Fruit fly (Drosophila melanogaster) whole organism, embryonic: ENCODE measurements around the gene Mlp84B.

ENCODE experiments used
- Abd-B ChIP-seq: fragments of 200-800 bp; sonication (Bioruptor generic); optimal IDR thresholded peaks from 2 replicates; lab custom pipeline; 2018; ENCODE audit warnings: missing biosample characterization, mild to moderate bottlenecking, missing genetic modification characterization, moderate library complexity
- Antp ChIP-seq: fragments of 200-800 bp; sonication (Bioruptor generic); optimal IDR thresholded peaks from 3 replicates; lab custom pipeline; 2016; ENCODE audit warnings: missing biosample characterization, missing genetic modification characterization
- B-H2 ChIP-seq: fragments of 200-800 bp; sonication (Bioruptor generic); optimal IDR thresholded peaks from 2 replicates; lab custom pipeline; 2018; ENCODE audit warnings: missing biosample characterization, mild to moderate bottlenecking, missing genetic modification characterization
- CG10543 ChIP-seq: fragments of 200-800 bp; sonication (Bioruptor generic); optimal IDR thresholded peaks from 3 replicates; lab custom pipeline; 2017; ENCODE audit warnings: missing biosample characterization, mild to moderate bottlenecking, missing genetic modification characterization, moderate library complexity
- CG10979 ChIP-seq: fragments of 200-800 bp; sonication (Bioruptor generic); optimal IDR thresholded peaks from 2 replicates; lab custom pipeline; 2018; ENCODE audit warnings: missing biosample characterization, mild to moderate bottlenecking, missing genetic modification characterization, moderate library complexity
- CG11085 ChIP-seq: fragments of 200-800 bp; sonication (Bioruptor generic); IDR thresholded peaks from 2 replicates; pipeline ENCODE4 v1.3.6; 2022; ENCODE audit warnings: missing biosample characterization, missing genetic modification characterization
- CG15696 ChIP-seq: fragments of 200-800 bp; sonication (Bioruptor generic); optimal IDR thresholded peaks from 2 replicates; lab custom pipeline; 2019; ENCODE audit warnings: missing biosample characterization, mild to moderate bottlenecking, missing genetic modification characterization, moderate library complexity
- CG17359 ChIP-seq: fragments of 200-800 bp; sonication (Bioruptor generic); optimal IDR thresholded peaks from 3 replicates; lab custom pipeline; 2018; ENCODE audit warnings: missing biosample characterization, mild to moderate bottlenecking, missing genetic modification characterization, moderate library complexity
- CG17802 ChIP-seq: fragments of 200-800 bp; sonication (Bioruptor generic); optimal IDR thresholded peaks from 2 replicates; lab custom pipeline; 2018; ENCODE audit warnings: missing biosample characterization, mild to moderate bottlenecking, missing genetic modification characterization, moderate library complexity
- CG17912 ChIP-seq: fragments of 200-800 bp; sonication (Bioruptor generic); optimal IDR thresholded peaks from 2 replicates; lab custom pipeline; 2018; ENCODE audit warnings: missing biosample characterization, mild to moderate bottlenecking, missing genetic modification characterization
- CG18619 ChIP-seq: fragments of 200-800 bp; sonication (Bioruptor generic); optimal IDR thresholded peaks from 3 replicates; lab custom pipeline; 2017; ENCODE audit warnings: missing biosample characterization, mild to moderate bottlenecking, missing genetic modification characterization
- CG2199 ChIP-seq: fragments of 200-800 bp; sonication (Bioruptor generic); IDR thresholded peaks from 3 replicates; pipeline ENCODE4 v1.3.6; 2022; ENCODE audit warnings: missing biosample characterization, missing genetic modification characterization
- CG2202 ChIP-seq: fragments of 200-800 bp; sonication (Bioruptor generic); optimal IDR thresholded peaks from 2 replicates; lab custom pipeline; 2018; ENCODE audit warnings: missing biosample characterization, mild to moderate bottlenecking, missing genetic modification characterization
- CG30431 ChIP-seq: fragments of 200-800 bp; sonication (Bioruptor generic); optimal IDR thresholded peaks from 2 replicates; lab custom pipeline; 2017; ENCODE audit warnings: missing biosample characterization, missing genetic modification characterization
- CG34422 ChIP-seq: fragments of 200-800 bp; sonication (Bioruptor generic); IDR thresholded peaks from 3 replicates; pipeline ENCODE4 v1.3.6; 2022; ENCODE audit warnings: missing biosample characterization, missing genetic modification characterization
- CG3838 ChIP-seq: fragments of 200-800 bp; sonication (Bioruptor generic); optimal IDR thresholded peaks from 3 replicates; lab custom pipeline; 2016; ENCODE audit warnings: missing biosample characterization, missing genetic modification characterization
- CG3847 ChIP-seq: fragments of 200-800 bp; sonication (Bioruptor generic); IDR thresholded peaks from 2 replicates; pipeline ENCODE4 v1.3.6; 2022; ENCODE audit warnings: missing biosample characterization, missing genetic modification characterization
- CG42726 ChIP-seq: fragments of 200-800 bp; sonication (Bioruptor generic); IDR thresholded peaks from 2 replicates; pipeline ENCODE4 v1.3.6; 2022; ENCODE audit warnings: missing biosample characterization, missing genetic modification characterization; ENCODE audit not compliant: partially characterized antibody
- CG6765 ChIP-seq: fragments of 200-800 bp; sonication (Bioruptor generic); optimal IDR thresholded peaks from 3 replicates; lab custom pipeline; 2017; ENCODE audit warnings: missing biosample characterization, mild to moderate bottlenecking, missing genetic modification characterization
- CG8290 ChIP-seq, 3 experiments: fragments of 200-800 bp; sonication (Bioruptor generic); optimal IDR thresholded peaks; 2 replicates each; lab custom pipeline; 2016 to 2019; ENCODE audit warnings: missing biosample characterization in 3 of 3, missing genetic modification characterization in 3 of 3, mild to moderate bottlenecking in 2 of 3, moderate library complexity in 1 of 3
- Chrac-16 ChIP-seq: fragments of 200-800 bp; sonication (Bioruptor generic); optimal IDR thresholded peaks from 3 replicates; lab custom pipeline; 2016; ENCODE audit warnings: missing biosample characterization, missing genetic modification characterization
- HLHmδ ChIP-seq: fragments of 200-800 bp; sonication (Bioruptor generic); optimal IDR thresholded peaks from 2 replicates; lab custom pipeline; 2018; ENCODE audit warnings: missing biosample characterization, mild to moderate bottlenecking, missing genetic modification characterization, moderate library complexity
- Hr3 ChIP-seq: fragments of 200-800 bp; sonication (Bioruptor generic); optimal IDR thresholded peaks from 3 replicates; lab custom pipeline; 2016; ENCODE audit warnings: missing biosample characterization, missing genetic modification characterization
- MESR4 ChIP-seq: fragments of 200-800 bp; sonication (Bioruptor generic); optimal IDR thresholded peaks from 2 replicates; lab custom pipeline; 2018; ENCODE audit warnings: missing biosample characterization, mild to moderate bottlenecking, missing genetic modification characterization, moderate library complexity
- NFAT ChIP-seq: fragments of 200-800 bp; sonication (Bioruptor generic); IDR thresholded peaks from 2 replicates; pipeline ENCODE4 v1.3.6; 2022; ENCODE audit warnings: missing biosample characterization, missing genetic modification characterization
- Oaz ChIP-seq: fragments of 200-800 bp; sonication (Bioruptor generic); IDR thresholded peaks from 2 replicates; pipeline ENCODE4 v1.3.6; 2022; ENCODE audit warnings: missing biosample characterization, missing genetic modification characterization
- Optix ChIP-seq: fragments of 200-800 bp; sonication (Bioruptor generic); IDR thresholded peaks from 3 replicates; pipeline ENCODE4 v1.3.6; 2022; ENCODE audit warnings: missing biosample characterization, missing genetic modification characterization
- Pdp1 ChIP-seq, 2 experiments: fragments of 200-800 bp; sonication (Bioruptor generic); optimal IDR thresholded peaks; 3 replicates each; lab custom pipeline; 2016; ENCODE audit warnings: missing biosample characterization in 2 of 2, missing genetic modification characterization in 2 of 2, mild to moderate bottlenecking in 1 of 2, moderate library complexity in 1 of 2
- Scr ChIP-seq: fragments of 200-800 bp; sonication (Bioruptor generic); IDR thresholded peaks from 2 replicates; pipeline ENCODE4 v1.3.6; 2022; ENCODE audit warnings: missing biosample characterization, missing genetic modification characterization; ENCODE audit not compliant: partially characterized antibody
- Ssrp ChIP-seq: fragments of 200-800 bp; sonication (Bioruptor generic); optimal IDR thresholded peaks from 2 replicates; lab custom pipeline; 2018; ENCODE audit warnings: missing biosample characterization, mild to moderate bottlenecking, missing genetic modification characterization, moderate library complexity
- caup ChIP-seq: fragments of 200-800 bp; sonication (Bioruptor generic); optimal IDR thresholded peaks from 3 replicates; lab custom pipeline; 2017; ENCODE audit warnings: missing biosample characterization, mild to moderate bottlenecking, missing genetic modification characterization, moderate library complexity; ENCODE audit not compliant: severe bottlenecking
- crol ChIP-seq: fragments of 200-800 bp; sonication (Bioruptor generic); IDR thresholded peaks from 2 replicates; pipeline ENCODE4 v1.3.6; 2022; ENCODE audit warnings: missing biosample characterization, missing genetic modification characterization
- dimm ChIP-seq: fragments of 200-800 bp; sonication (Bioruptor generic); IDR thresholded peaks from 2 replicates; pipeline ENCODE4 v1.3.6; 2022; ENCODE audit warnings: missing biosample characterization, missing genetic modification characterization
- dmrt11E ChIP-seq: fragments of 200-800 bp; sonication (Bioruptor generic); optimal IDR thresholded peaks from 3 replicates; lab custom pipeline; 2018; ENCODE audit warnings: missing biosample characterization, mild to moderate bottlenecking, missing genetic modification characterization, moderate library complexity
- esg ChIP-seq: fragments of 200-800 bp; sonication (Bioruptor generic); conservative IDR thresholded peaks from 2 replicates; pipeline ENCODE4 v1.3.6; 2022; ENCODE audit warnings: missing biosample characterization, missing genetic modification characterization
- eve ChIP-seq, 2 experiments: fragments of >200 bp; optimal IDR thresholded peaks; 2 replicates each; lab custom pipeline; 2017; ENCODE audit warnings: missing biosample characterization in 2 of 2, missing genetic modification characterization in 2 of 2
- gcm2 ChIP-seq: fragments of 200-800 bp; sonication (Bioruptor generic); optimal IDR thresholded peaks from 2 replicates; lab custom pipeline; 2016; ENCODE audit warnings: missing biosample characterization, missing genetic modification characterization
- h ChIP-seq: fragments of >200 bp; optimal IDR thresholded peaks from 2 replicates; lab custom pipeline; 2017
- inv ChIP-seq: fragments of 200-800 bp; sonication (Bioruptor generic); IDR thresholded peaks from 2 replicates; pipeline ENCODE4 v1.3.6; 2022; ENCODE audit warnings: missing biosample characterization, missing genetic modification characterization; ENCODE audit not compliant: partially characterized antibody
- jumu ChIP-seq: fragments of 200-800 bp; sonication (Bioruptor generic); optimal IDR thresholded peaks from 3 replicates; lab custom pipeline; 2016; ENCODE audit warnings: missing biosample characterization, missing genetic modification characterization
- lmd ChIP-seq: fragments of 200-800 bp; sonication (Bioruptor generic); IDR thresholded peaks from 2 replicates; pipeline ENCODE4 v1.3.6; 2022; ENCODE audit warnings: missing biosample characterization, missing genetic modification characterization
- nmo ChIP-seq: fragments of 200-800 bp; sonication (Bioruptor generic); optimal IDR thresholded peaks from 2 replicates; lab custom pipeline; 2018; ENCODE audit warnings: missing biosample characterization, mild to moderate bottlenecking, missing genetic modification characterization, moderate library complexity
- onecut ChIP-seq: fragments of 200-800 bp; sonication (Bioruptor generic); IDR thresholded peaks from 2 replicates; pipeline ENCODE4 v1.3.6; 2022; ENCODE audit warnings: missing biosample characterization, missing genetic modification characterization
- peb ChIP-seq: fragments of 200-800 bp; sonication (Bioruptor generic); IDR thresholded peaks from 2 replicates; pipeline ENCODE4 v1.3.6; 2022; ENCODE audit warnings: missing biosample characterization, missing genetic modification characterization
- phol ChIP-seq: fragments of 200-800 bp; sonication (Bioruptor generic); optimal IDR thresholded peaks from 3 replicates; lab custom pipeline; 2018; ENCODE audit warnings: missing biosample characterization, mild to moderate bottlenecking, missing genetic modification characterization, moderate library complexity
- pita ChIP-seq: fragments of 200-800 bp; sonication (Bioruptor generic); optimal IDR thresholded peaks from 2 replicates; lab custom pipeline; 2017; ENCODE audit warnings: missing biosample characterization, mild to moderate bottlenecking, missing genetic modification characterization
- ro ChIP-seq: fragments of 200-800 bp; sonication (Bioruptor generic); IDR thresholded peaks from 2 replicates; pipeline ENCODE4 v1.3.6; 2022; ENCODE audit warnings: missing biosample characterization, missing genetic modification characterization
- slbo ChIP-seq: fragments of 200-800 bp; sonication (Bioruptor generic); IDR thresholded peaks from 2 replicates; pipeline ENCODE4 v1.3.6; 2022; ENCODE audit warnings: missing biosample characterization, missing genetic modification characterization
- slou ChIP-seq: fragments of 200-800 bp; sonication (Bioruptor generic); optimal IDR thresholded peaks from 3 replicates; lab custom pipeline; 2016; ENCODE audit warnings: missing biosample characterization, missing genetic modification characterization
- tx ChIP-seq: fragments of 200-800 bp; sonication (Bioruptor generic); optimal IDR thresholded peaks from 2 replicates; lab custom pipeline; 2016; ENCODE audit warnings: missing biosample characterization, missing genetic modification characterization

Mlp84B gene

DNA sequence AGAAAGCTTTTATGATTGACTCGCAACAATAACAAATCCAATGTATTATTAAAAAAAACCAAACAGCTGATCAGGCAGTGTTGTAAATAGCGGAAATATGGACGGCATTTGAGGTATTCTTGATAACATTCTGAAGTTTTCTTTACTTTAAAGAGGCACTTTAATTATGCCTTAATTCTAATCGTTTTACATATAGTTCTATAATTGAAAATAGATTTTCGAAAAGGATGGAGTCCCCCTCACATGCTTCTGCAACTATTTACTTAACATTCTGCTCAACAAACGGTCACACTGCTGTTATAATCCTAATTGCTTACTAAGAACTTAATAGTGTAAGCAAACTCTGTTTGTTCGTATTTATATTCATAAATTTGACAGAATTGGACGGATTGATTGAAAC lies 10.4 kb upstream of the Mlp84B start, which contains the start of gene CG10068 (continued):
- TF ChIP-seq CG3838 (GFP tag; lab: Kevin White, UChicago) (peak; percentile 71), CG8290 (GFP tag; optimal IDR thresholded peaks at IDR 0.05; lab: Kevin White, UChicago) (peak; percentile 94), CG8290 (tag; optimal IDR thresholded peaks at IDR 0.05; lab: Kevin White, UChicago) (peak; percentile 73 to 86), MESR4 (GFP tag; lab: Kevin White, UChicago) (peak; percentile 41), CG17802 (tag; lab: Kevin White, UChicago) (peak; percentile 69), Ssrp (tag; lab: Kevin White, UChicago) (peak; percentile 80), CG18619 (GFP tag; lab: Kevin White, UChicago) (peak; percentile 77), Oaz (GFP tag; lab: Robert Waterston, UW) (peak; percentile 81), CG11085 (GFP tag; lab: Robert Waterston, UW) (no peak), CG30431 (GFP tag; lab: Kevin White, UChicago) (peak; percentile 76), CG3847 (GFP tag; lab: Robert Waterston, UW) (no peak), jumu (GFP tag; lab: Kevin White, UChicago) (peak; percentile 83), slbo (GFP tag; lab: Robert Waterston, UW) (peak; percentile 88), CG6765 (GFP tag; lab: Kevin White, UChicago) (peak; percentile 69), Pdp1 (GFP tag; optimal IDR thresholded peaks at IDR 0.05; lab: Kevin White, UChicago) (peak; percentile 89 to 91), CG17359 (tag; lab: Kevin White, UChicago) (peak; percentile 90), dmrt11E (tag; lab: Kevin White, UChicago) (peak; percentile 90), CG34422 (peak; percentile 94), onecut (GFP tag; lab: Robert Waterston, UW) (peak; percentile 80), CG10979 (tag; lab: Kevin White, UChicago) (peak; percentile 89), crol (peak; percentile 45; the same call in 1 of the 2 replicates), Abd-B (GFP tag; lab: Kevin White, UChicago) (peak; percentile 86), nmo (GFP tag; lab: Kevin White, UChicago) (peak; percentile 94), esg (GFP tag; lab: Robert Waterston, UW) (peak; percentile 80), eve (GFP tag; optimal IDR thresholded peaks at IDR 0.05; lab: Kevin White, UChicago) (no peak), lmd (GFP tag; lab: Robert Waterston, UW) (peak; percentile 85), Optix (GFP tag; lab: Robert Waterston, UW) (peak; percentile 83), inv (no peak), peb (peak; percentile 76), phol (tag; lab: Kevin White, UChicago) (peak; percentile 91), HLHmδ (GFP tag; lab: Kevin White, UChicago) (no peak), B-H2 (peak; percentile 78), CG42726 (GFP tag; lab: Robert Waterston, UW) (no peak), slou (GFP tag; lab: Kevin White, UChicago) (peak; percentile 67), CG2199 (GFP tag; lab: Robert Waterston, UW) (peak; percentile 97), tx (GFP tag; lab: Kevin White, UChicago) (peak; percentile 80), Chrac-16 (peak; percentile 89), h (lab: Kevin White, UChicago) (no peak), CG15696 (peak; percentile 85), ro (GFP tag; lab: Robert Waterston, UW) (peak; percentile 67; the same call in 1 of the 2 replicates), CG10543 (peak; percentile 67), pita (GFP tag; lab: Kevin White, UChicago) (no peak), NFAT (peak; percentile 83), Antp (GFP tag; lab: Kevin White, UChicago) (peak; percentile 82), CG2202 (tag; lab: Kevin White, UChicago) (peak; percentile 87), gcm2 (GFP tag; lab: Kevin White, UChicago) (peak; percentile 77), Scr (GFP tag; lab: Robert Waterston, UW) (0 out of 2 replicates have a peak, but pooled peaks have one; percentile 22), Hr3 (GFP tag; lab: Kevin White, UChicago) (peak; percentile 77), CG17912 (GFP tag; lab: Kevin White, UChicago) (peak; percentile 22), dimm (no peak; the same call in 1 of the 2 replicates), caup (GFP tag; lab: Kevin White, UChicago) (peak; percentile 88)
